Fruit fly (Drosophila melanogaster) whole organism, embryonic: Measurements from ENCODE around the gene miple2.

ENCODE experiments used
- Ada2b ChIP-seq: fragments of 200-800 bp; sonication (Bioruptor generic); IDR thresholded peaks from 2 replicates; pipeline ENCODE4 v1.3.6; 2022; ENCODE audit warnings: missing biosample characterization, missing genetic modification characterization
- Atf-2 ChIP-seq: fragments of 200-800 bp; sonication (Bioruptor generic); optimal IDR thresholded peaks from 2 replicates; lab custom pipeline; 2016; ENCODE audit warnings: missing biosample characterization, missing genetic modification characterization
- Atf6 ChIP-seq: fragments of 200-800 bp; sonication (Bioruptor generic); IDR thresholded peaks from 2 replicates; pipeline ENCODE4 v1.3.6; 2022; ENCODE audit warnings: missing biosample characterization, missing genetic modification characterization
- CG10267 ChIP-seq: fragments of 200-800 bp; sonication (Bioruptor generic); optimal IDR thresholded peaks from 2 replicates; lab custom pipeline; 2018; ENCODE audit warnings: missing biosample characterization, mild to moderate bottlenecking, missing genetic modification characterization, moderate library complexity
- CG10462 ChIP-seq: fragments of 200-800 bp; sonication (Bioruptor generic); optimal IDR thresholded peaks from 2 replicates; lab custom pipeline; 2016; ENCODE audit warnings: missing biosample characterization, missing genetic modification characterization
- CG11696 ChIP-seq: fragments of 200-800 bp; sonication (Bioruptor generic); IDR thresholded peaks from 2 replicates; pipeline ENCODE4 v1.3.6; 2022; ENCODE audit warnings: missing biosample characterization, missing genetic modification characterization
- CG12769 ChIP-seq: fragments of 200-800 bp; sonication (Bioruptor generic); optimal IDR thresholded peaks from 2 replicates; lab custom pipeline; 2019; ENCODE audit warnings: missing biosample characterization, mild to moderate bottlenecking, missing genetic modification characterization, moderate library complexity
- CG13287 ChIP-seq: fragments of 200-800 bp; sonication (Bioruptor generic); IDR thresholded peaks from 2 replicates; pipeline ENCODE4 v1.3.6; 2022; ENCODE audit warnings: missing biosample characterization, missing genetic modification characterization; ENCODE audit not compliant: partially characterized antibody
- CG14965 ChIP-seq: fragments of 200-800 bp; sonication (Bioruptor generic); optimal IDR thresholded peaks from 2 replicates; lab custom pipeline; 2016; ENCODE audit warnings: missing biosample characterization, missing genetic modification characterization, borderline replicate concordance
- CG15696 ChIP-seq: fragments of 200-800 bp; sonication (Bioruptor generic); optimal IDR thresholded peaks from 2 replicates; lab custom pipeline; 2019; ENCODE audit warnings: missing biosample characterization, mild to moderate bottlenecking, missing genetic modification characterization, moderate library complexity
- CG18476 ChIP-seq: fragments of 200-800 bp; sonication (Bioruptor generic); optimal IDR thresholded peaks from 2 replicates; lab custom pipeline; 2016; ENCODE audit warnings: missing biosample characterization, mild to moderate bottlenecking, missing genetic modification characterization
- CG4282 ChIP-seq: fragments of 200-800 bp; sonication (Bioruptor generic); optimal IDR thresholded peaks from 2 replicates; lab custom pipeline; 2016; ENCODE audit warnings: missing biosample characterization, missing genetic modification characterization
- CG4424 ChIP-seq: fragments of 200-800 bp; sonication (Bioruptor generic); optimal IDR thresholded peaks from 3 replicates; lab custom pipeline; 2016; ENCODE audit warnings: missing biosample characterization, missing genetic modification characterization
- CG4707 ChIP-seq: fragments of 200-800 bp; sonication (Bioruptor generic); optimal IDR thresholded peaks from 2 replicates; lab custom pipeline; 2018; ENCODE audit warnings: missing biosample characterization, mild to moderate bottlenecking, missing genetic modification characterization, moderate library complexity
- CG7372 ChIP-seq: fragments of 200-800 bp; sonication (Bioruptor generic); IDR thresholded peaks from 2 replicates; pipeline ENCODE4 v1.3.6; 2022; ENCODE audit warnings: missing biosample characterization, missing genetic modification characterization
- CG7556 ChIP-seq: fragments of 200-800 bp; sonication (Bioruptor generic); optimal IDR thresholded peaks from 2 replicates; lab custom pipeline; 2017; ENCODE audit warnings: missing biosample characterization, mild to moderate bottlenecking, missing genetic modification characterization
- CG9876 ChIP-seq: fragments of 200-800 bp; sonication (Bioruptor generic); optimal IDR thresholded peaks from 2 replicates; lab custom pipeline; 2016; ENCODE audit warnings: missing biosample characterization, missing genetic modification characterization
- CoRest ChIP-seq: fragments of 200-800 bp; sonication (Bioruptor generic); optimal IDR thresholded peaks from 3 replicates; lab custom pipeline; 2018; ENCODE audit warnings: missing biosample characterization, mild to moderate bottlenecking, missing genetic modification characterization, moderate library complexity
- D19A ChIP-seq: fragments of 200-800 bp; optimal IDR thresholded peaks from 3 replicates; lab custom pipeline; 2019; ENCODE audit warnings: missing biosample characterization, mild to moderate bottlenecking, missing genetic modification characterization, moderate library complexity
- Dfd ChIP-seq, 2 experiments: fragments of >200 bp; optimal IDR thresholded peaks; 2 replicates each; lab custom pipeline; 2017; ENCODE audit warnings: missing biosample characterization in 2 of 2, missing genetic modification characterization in 2 of 2
- Dref ChIP-seq: fragments of 200-800 bp; sonication (Bioruptor generic); IDR thresholded peaks from 2 replicates; pipeline ENCODE4 v1.3.6; 2022; ENCODE audit warnings: missing biosample characterization, missing genetic modification characterization
- HmgZ ChIP-seq: fragments of 200-800 bp; sonication (Bioruptor generic); optimal IDR thresholded peaks from 2 replicates; lab custom pipeline; 2018; ENCODE audit warnings: missing biosample characterization, mild to moderate bottlenecking, missing genetic modification characterization
- Hr51 ChIP-seq, 2 experiments: fragments of 200-800 bp; sonication (Bioruptor generic); optimal IDR thresholded peaks; 2 replicates in 1 of 2; 3 replicates in 1 of 2; lab custom pipeline; 2016 to 2018; ENCODE audit warnings: missing biosample characterization in 2 of 2, missing genetic modification characterization in 2 of 2, mild to moderate bottlenecking in 1 of 2, moderate library complexity in 1 of 2
- Lim3 ChIP-seq: fragments of 200-800 bp; sonication (Bioruptor generic); IDR thresholded peaks from 2 replicates; pipeline ENCODE4 v1.3.6; 2022; ENCODE audit warnings: missing biosample characterization, missing genetic modification characterization
- MBD-R2 ChIP-seq: fragments of 200-800 bp; sonication (Bioruptor generic); IDR thresholded peaks from 2 replicates; pipeline ENCODE4 v1.3.6; 2022; ENCODE audit warnings: missing biosample characterization, missing genetic modification characterization
- Max ChIP-seq: fragments of 200-800 bp; sonication (Bioruptor generic); optimal IDR thresholded peaks from 2 replicates; lab custom pipeline; 2016; ENCODE audit warnings: missing biosample characterization, mild to moderate bottlenecking, missing genetic modification characterization
- Nf-YB ChIP-seq: fragments of 200-800 bp; sonication (Bioruptor generic); optimal IDR thresholded peaks from 3 replicates; lab custom pipeline; 2019; ENCODE audit warnings: missing biosample characterization, mild to moderate bottlenecking, missing genetic modification characterization, moderate library complexity
- NfI ChIP-seq: fragments of 200-800 bp; sonication (Bioruptor generic); optimal IDR thresholded peaks from 3 replicates; lab custom pipeline; 2018; ENCODE audit warnings: missing biosample characterization, mild to moderate bottlenecking, missing genetic modification characterization, moderate library complexity
- Six4 ChIP-seq: fragments of 200-800 bp; sonication (Bioruptor generic); optimal IDR thresholded peaks from 2 replicates; lab custom pipeline; 2016; ENCODE audit warnings: missing biosample characterization, missing genetic modification characterization
- Sry-β ChIP-seq: fragments of 200-800 bp; sonication (Bioruptor generic); optimal IDR thresholded peaks from 2 replicates; lab custom pipeline; 2018; ENCODE audit warnings: missing biosample characterization, mild to moderate bottlenecking, missing genetic modification characterization, moderate library complexity
- Ssrp ChIP-seq: fragments of 200-800 bp; sonication (Bioruptor generic); optimal IDR thresholded peaks from 2 replicates; lab custom pipeline; 2018; ENCODE audit warnings: missing biosample characterization, mild to moderate bottlenecking, missing genetic modification characterization, moderate library complexity
- Stat92E ChIP-seq, 3 experiments: fragments of >200 bp in 2 of 3; fragments of 200-800 bp in 1 of 3; sonication (Bioruptor generic) in 1 of 3; optimal IDR thresholded peaks; 2 replicates each; lab custom pipeline; 2017 to 2019; ENCODE audit warnings: missing biosample characterization in 3 of 3, missing genetic modification characterization in 3 of 3, mild to moderate bottlenecking in 1 of 3, moderate library complexity in 1 of 3
- Taf1 ChIP-seq: fragments of 200-800 bp; sonication (Bioruptor generic); IDR thresholded peaks from 2 replicates; pipeline ENCODE4 v1.3.6; 2022; ENCODE audit warnings: missing biosample characterization, missing genetic modification characterization
- cato ChIP-seq: fragments of 200-800 bp; sonication (Bioruptor generic); optimal IDR thresholded peaks from 2 replicates; lab custom pipeline; 2016; ENCODE audit warnings: missing biosample characterization, missing genetic modification characterization, borderline replicate concordance
- crol ChIP-seq: fragments of 200-800 bp; sonication (Bioruptor generic); IDR thresholded peaks from 2 replicates; pipeline ENCODE4 v1.3.6; 2022; ENCODE audit warnings: missing biosample characterization, missing genetic modification characterization
- dmrt11E ChIP-seq: fragments of 200-800 bp; sonication (Bioruptor generic); optimal IDR thresholded peaks from 3 replicates; lab custom pipeline; 2018; ENCODE audit warnings: missing biosample characterization, mild to moderate bottlenecking, missing genetic modification characterization, moderate library complexity
- dmrt99B ChIP-seq: fragments of 200-800 bp; sonication (Bioruptor generic); optimal IDR thresholded peaks from 2 replicates; lab custom pipeline; 2018; ENCODE audit warnings: missing biosample characterization, mild to moderate bottlenecking, missing genetic modification characterization, moderate library complexity
- ewg ChIP-seq: fragments of 200-800 bp; sonication (Bioruptor generic); optimal IDR thresholded peaks from 3 replicates; lab custom pipeline; 2017; ENCODE audit warnings: mild to moderate bottlenecking, missing biosample characterization, missing genetic modification reagents, missing genetic modification characterization
- fd96Cb ChIP-seq: fragments of 200-800 bp; sonication (Bioruptor generic); optimal IDR thresholded peaks from 2 replicates; lab custom pipeline; 2018; ENCODE audit warnings: missing biosample characterization, mild to moderate bottlenecking, missing genetic modification characterization, moderate library complexity
- gcm ChIP-seq: fragments of 200-800 bp; sonication (Bioruptor generic); optimal IDR thresholded peaks from 2 replicates; lab custom pipeline; 2019; ENCODE audit warnings: missing biosample characterization, mild to moderate bottlenecking, missing genetic modification characterization, moderate library complexity
- grn ChIP-seq: fragments of 200-800 bp; sonication (Bioruptor generic); optimal IDR thresholded peaks from 3 replicates; lab custom pipeline; 2017; ENCODE audit warnings: missing biosample characterization, missing genetic modification characterization
- gt ChIP-seq: fragments of 200-800 bp; sonication (Bioruptor generic); IDR thresholded peaks from 2 replicates; pipeline ENCODE4 v1.3.6; 2022; ENCODE audit warnings: missing biosample characterization, missing genetic modification characterization
- hb ChIP-seq: fragments of 200-800 bp; sonication (Bioruptor generic); IDR thresholded peaks from 3 replicates; pipeline ENCODE4 v1.3.6; 2022; ENCODE audit warnings: missing biosample characterization, missing genetic modification characterization; ENCODE audit not compliant: partially characterized antibody
- jumu ChIP-seq: fragments of 200-800 bp; sonication (Bioruptor generic); optimal IDR thresholded peaks from 3 replicates; lab custom pipeline; 2016; ENCODE audit warnings: missing biosample characterization, missing genetic modification characterization
- onecut ChIP-seq: fragments of 200-800 bp; sonication (Bioruptor generic); IDR thresholded peaks from 2 replicates; pipeline ENCODE4 v1.3.6; 2022; ENCODE audit warnings: missing biosample characterization, missing genetic modification characterization
- pros ChIP-seq: fragments of 200-800 bp; sonication (Bioruptor generic); optimal IDR thresholded peaks from 3 replicates; lab custom pipeline; 2019; ENCODE audit warnings: missing biosample characterization, mild to moderate bottlenecking, missing genetic modification characterization, moderate library complexity
- row ChIP-seq: fragments of 200-800 bp; sonication (Bioruptor generic); IDR thresholded peaks from 3 replicates; pipeline ENCODE4 v1.3.6; 2022; ENCODE audit warnings: missing biosample characterization, missing genetic modification characterization
- run ChIP-seq: fragments of 200-800 bp; sonication (Bioruptor generic); optimal IDR thresholded peaks from 3 replicates; lab custom pipeline; 2018; ENCODE audit warnings: missing biosample characterization, mild to moderate bottlenecking, missing genetic modification characterization
- tll ChIP-seq, 2 experiments: fragments of 200-800 bp in 1 of 2; fragments of >200 bp in 1 of 2; sonication (Bioruptor generic) in 1 of 2; optimal IDR thresholded peaks; 2 replicates each; lab custom pipeline; 2017 to 2019; ENCODE audit warnings: missing biosample characterization in 2 of 2, missing genetic modification characterization in 2 of 2, mild to moderate bottlenecking in 1 of 2, moderate library complexity in 1 of 2
- wek ChIP-seq: fragments of 200-800 bp; sonication (Bioruptor generic); optimal IDR thresholded peaks from 3 replicates; lab custom pipeline; 2018; ENCODE audit warnings: missing biosample characterization, mild to moderate bottlenecking, missing genetic modification characterization, moderate library complexity

Gene miple2

dm6 chr3L:294841-295408 is 23.9 kb downstream of the miple2 start (continued):
- no peak for TF ChIP-seq CG7556
- TF ChIP-seq CG12769 (tag; lab: Kevin White, UChicago), result no peak
- no peak for TF ChIP-seq CG18476 (GFP tag; lab: Kevin White, UChicago)
- no peak for TF ChIP-seq CG13287
- no peak for TF ChIP-seq Lim3
- no peak for TF ChIP-seq gt (GFP tag; lab: Robert Waterston, UW)
- TF ChIP-seq Nf-YB, result peak; percentile 15
- no peak for TF ChIP-seq gcm
- TF ChIP-seq Hr51 (GFP tag; optimal IDR thresholded peaks at IDR 0.05; lab: Kevin White, UChicago), result no peak
- TF ChIP-seq CG15696 (tag; lab: Kevin White, UChicago), result peak; percentile 56
- TF ChIP-seq fd96Cb (tag; lab: Kevin White, UChicago), result no peak
- TF ChIP-seq Max (GFP tag; lab: Kevin White, UChicago), result no peak
- TF ChIP-seq dmrt11E, result peak; percentile 79
- TF ChIP-seq Dref (GFP tag; lab: Robert Waterston, UW), result no peak
- TF ChIP-seq Ada2b (GFP tag; lab: Robert Waterston, UW), result no peak
- TF ChIP-seq CG10267 (tag; lab: Kevin White, UChicago), result peak; percentile 39
- TF ChIP-seq Six4 (GFP tag; lab: Kevin White, UChicago), result no peak
- no peak for TF ChIP-seq onecut (GFP tag; lab: Robert Waterston, UW)
- TF ChIP-seq dmrt99B (tag; lab: Kevin White, UChicago), result peak; percentile 21
- TF ChIP-seq CG4424, result peak; percentile 50
- no peak for TF ChIP-seq Stat92E (GFP tag; optimal IDR thresholded peaks at IDR 0.05; lab: Kevin White, UChicago)
- no peak for TF ChIP-seq pros
- peak; percentile 99 for TF ChIP-seq D19A
- TF ChIP-seq grn (GFP tag; lab: Kevin White, UChicago), result no peak
- TF ChIP-seq run (tag; lab: Kevin White, UChicago), result no peak
- no peak for TF ChIP-seq tll (GFP tag; optimal IDR thresholded peaks at IDR 0.05; lab: Kevin White, UChicago)
- peak; percentile 32; the same call in 2 of the 3 replicates for TF ChIP-seq row (GFP tag; lab: Robert Waterston, UW)
- TF ChIP-seq Atf6 (GFP tag; lab: Robert Waterston, UW), result no peak
- TF ChIP-seq CG11696 (GFP tag; lab: Robert Waterston, UW), result no peak
- no peak for TF ChIP-seq Taf1
- TF ChIP-seq HmgZ (tag; lab: Kevin White, UChicago), result no peak
- no peak for TF ChIP-seq CG10462 (GFP tag; lab: Kevin White, UChicago)
- TF ChIP-seq CG7372 (GFP tag; lab: Robert Waterston, UW), result no peak
- TF ChIP-seq cato, result no peak
- TF ChIP-seq Ssrp (tag; lab: Kevin White, UChicago), result peak; percentile 53
- TF ChIP-seq NfI (GFP tag; lab: Kevin White, UChicago), result no peak
- peak; percentile 40 for TF ChIP-seq CoRest (tag; lab: Kevin White, UChicago)
- TF ChIP-seq CG9876 (GFP tag; lab: Kevin White, UChicago), result no peak
- TF ChIP-seq Atf-2 (GFP tag; lab: Kevin White, UChicago), result no peak
- TF ChIP-seq CG4282 (GFP tag; lab: Kevin White, UChicago), result no peak
- TF ChIP-seq Dfd (GFP tag; optimal IDR thresholded peaks at IDR 0.05; lab: Kevin White, UChicago), result no peak
- TF ChIP-seq crol, result no peak
- TF ChIP-seq ewg (GFP tag; lab: Kevin White, UChicago), result peak; percentile 30
- TF ChIP-seq CG14965 (GFP tag; lab: Kevin White, UChicago), result no peak
- TF ChIP-seq wek (GFP tag; lab: Kevin White, UChicago), result no peak
- no peak for TF ChIP-seq hb (GFP tag; lab: Robert Waterston, UW)
- TF ChIP-seq MBD-R2 (GFP tag; lab: Robert Waterston, UW), result no peak
- TF ChIP-seq Sry-β (GFP tag; lab: Kevin White, UChicago), result no peak
- TF ChIP-seq CG4707 (GFP tag; lab: Kevin White, UChicago), result no peak
- TF ChIP-seq jumu, result peak; percentile 22
